Fruit fly (Drosophila melanogaster): ENCODE measurements around the gene CG31517.

Gene CG31517

DNA sequence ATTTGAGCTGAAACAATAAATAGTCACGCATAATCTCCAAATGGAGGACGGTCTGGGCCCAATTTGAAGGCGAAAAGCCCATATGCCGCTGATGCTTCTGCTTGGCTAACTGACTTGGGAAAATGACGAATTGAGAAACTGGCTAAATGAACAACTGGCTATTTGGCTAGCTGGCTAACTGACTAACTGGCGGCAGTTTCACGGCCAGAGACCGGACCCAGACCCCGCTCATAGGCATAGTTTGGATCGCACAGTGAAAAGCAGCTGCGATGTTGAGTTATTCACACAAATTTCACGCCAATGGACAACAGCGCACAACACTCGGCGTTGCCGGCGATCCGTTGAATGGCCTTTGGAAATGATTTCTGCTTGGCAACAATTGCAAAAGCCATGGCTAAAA lies 50.4 kb downstream of the CG31517 start:
- TF ChIP-seq dan (GFP tag; IDR thresholded peaks at IDR 0.05) = no peak
- peak; percentile 41 for TF ChIP-seq sens (GFP tag)
- peak; percentile 99 for TF ChIP-seq CG8281 (tag; optimal IDR thresholded peaks at IDR 0.05)
- no peak for TF ChIP-seq Dip3 (GFP tag; optimal IDR thresholded peaks at IDR 0.05)
- no peak for TF ChIP-seq NFAT (GFP tag; IDR thresholded peaks at IDR 0.05)
- no peak for TF ChIP-seq grau (tag; optimal IDR thresholded peaks at IDR 0.05)
- TF ChIP-seq sob (GFP tag; IDR thresholded peaks at IDR 0.05) = 0 out of 2 replicates have a peak, but pooled peaks have one; percentile 13
- TF ChIP-seq Scr (GFP tag; IDR thresholded peaks at IDR 0.05; ENCODE audit: partially characterized antibody) = no peak
- peak; percentile 77 for TF ChIP-seq CG12769 (tag; optimal IDR thresholded peaks at IDR 0.05)
- TF ChIP-seq zen (tag; optimal IDR thresholded peaks at IDR 0.05) = no peak
- no peak for TF ChIP-seq B-H1 (GFP tag; IDR thresholded peaks at IDR 0.05)
- TF ChIP-seq CG13894 (tag; optimal IDR thresholded peaks at IDR 0.05) = peak; percentile 3
- no peak for TF ChIP-seq fru (optimal IDR thresholded peaks at IDR 0.05)
- TF ChIP-seq ATbp (GFP tag; optimal IDR thresholded peaks at IDR 0.05) = no peak
- TF ChIP-seq shn (GFP tag; optimal IDR thresholded peaks at IDR 0.05) = no peak
- peak; percentile 60 for TF ChIP-seq ftz-f1 (GFP tag; optimal IDR thresholded peaks at IDR 0.05)
- peak; percentile 81; the same call in 3 of the 4 replicates for TF ChIP-seq chinmo (GFP tag; IDR thresholded peaks at IDR 0.05; ENCODE audit: partially characterized antibody)
- TF ChIP-seq CG10543 (GFP tag; optimal IDR thresholded peaks at IDR 0.05) = peak; percentile 58
- 0 out of 3 replicates have a peak, but pooled peaks have one; percentile 28 for TF ChIP-seq ci (GFP tag; IDR thresholded peaks at IDR 0.05)
- TF ChIP-seq rib (GFP tag; IDR thresholded peaks at IDR 0.05) = 0 out of 2 replicates have a peak, but pooled peaks have one; percentile 59
- TF ChIP-seq zf30C (GFP tag; optimal IDR thresholded peaks at IDR 0.05) = no peak
- TF ChIP-seq tap (tag; optimal IDR thresholded peaks at IDR 0.05) = no peak
- TF ChIP-seq Bdp1 (GFP tag; optimal IDR thresholded peaks at IDR 0.05) = no peak
- TF ChIP-seq sd (tag; optimal IDR thresholded peaks at IDR 0.05) = peak; percentile 63

All from whole organism, embryonic.